Worm (Caenorhabditis elegans) whole organism, early embryonic: ENCODE data around the gene clec-169.

Experiments used
- B0310.2 ChIP-seq: sonication (generic microtip); optimal IDR thresholded peaks from 2 replicates; lab custom pipeline; 2016; ENCODE audit warnings: mild to moderate bottlenecking, missing genetic modification characterization, missing compliant biosample characterization
- aly-1 ChIP-seq: sonication (generic microtip); optimal IDR thresholded peaks from 2 replicates; lab custom pipeline; 2016; ENCODE audit warnings: missing genetic modification characterization, missing compliant biosample characterization
- ama-1 ChIP-seq: fragments of 150-350 bp; optimal IDR thresholded peaks from 2 replicates; lab custom pipeline; 2014
- ceh-13 ChIP-seq: fragments of 200-800 bp; sonication (Bioruptor generic); optimal IDR thresholded peaks from 2 replicates; lab custom pipeline; 2018; ENCODE audit warnings: mild to moderate bottlenecking, missing genetic modification characterization, missing compliant biosample characterization
- flt-1 ChIP-seq: fragments of 200-800 bp; sonication (Bioruptor generic); IDR thresholded peaks from 2 replicates; pipeline ENCODE4 v1.3.6; 2022; ENCODE audit warnings: missing genetic modification characterization, missing compliant biosample characterization
- hnd-1 ChIP-seq: sonication (generic microtip); optimal IDR thresholded peaks from 2 replicates; lab custom pipeline; 2016; ENCODE audit warnings: missing genetic modification characterization, missing compliant biosample characterization
- scrt-1 ChIP-seq: fragments of 200-800 bp; sonication (Bioruptor generic); IDR thresholded peaks from 2 replicates; pipeline ENCODE4 v1.3.6; 2022; ENCODE audit warnings: missing genetic modification characterization, missing compliant biosample characterization
- tbx-11 ChIP-seq: fragments of 200-800 bp; sonication (Bioruptor generic); IDR thresholded peaks from 2 replicates; pipeline ENCODE4 v1.3.6; 2022; ENCODE audit warnings: missing genetic modification characterization, missing compliant biosample characterization
- tbx-37 ChIP-seq: fragments of 200-800 bp; sonication (Bioruptor generic); conservative IDR thresholded peaks from 2 replicates; pipeline ENCODE4 v1.3.6; 2022; ENCODE audit warnings: missing genetic modification reagents, missing genetic modification characterization, missing compliant biosample characterization
- tra-4 ChIP-seq: sonication (generic microtip); optimal IDR thresholded peaks from 2 replicates; lab custom pipeline; 2017; ENCODE audit warnings: missing genetic modification characterization, missing compliant biosample characterization

ce11 chrIV:1213192-1213591 is 47.9 kb upstream of the clec-169 start:
- TF ChIP-seq scrt-1 (no peak), flt-1 (no peak), ama-1 (lab: Kevin White, UChicago) (no peak), tra-4 (tag; lab: Kevin White, UChicago) (no peak), tbx-37 (GFP tag; lab: Robert Waterston, UW) (no peak), aly-1 (no peak), tbx-11 (GFP tag; lab: Robert Waterston, UW) (no peak), hnd-1 (tag; lab: Kevin White, UChicago) (no peak), ceh-13 (no peak), B0310.2 (no peak)
